Fruit fly (Drosophila melanogaster) whole organism, prepupa: Measurements from ENCODE around the gene CG32373.

Experiments
- CG10631 ChIP-seq: fragments of 200-800 bp; sonication (Bioruptor generic); optimal IDR thresholded peaks from 2 replicates; lab custom pipeline; 2016; ENCODE audit warnings: missing biosample characterization, missing genetic modification characterization
- CG10669 ChIP-seq: fragments of 200-800 bp; sonication (Bioruptor generic); optimal IDR thresholded peaks from 3 replicates; lab custom pipeline; 2018; ENCODE audit warnings: missing biosample characterization, mild to moderate bottlenecking, missing genetic modification characterization, moderate library complexity
- CG11294 ChIP-seq: fragments of 200-800 bp; sonication (Bioruptor generic); IDR thresholded peaks from 2 replicates; pipeline ENCODE4 v1.3.6; 2022; ENCODE audit warnings: missing biosample characterization, missing genetic modification characterization
- CG11762 ChIP-seq: fragments of 200-800 bp; sonication (Bioruptor generic); optimal IDR thresholded peaks from 3 replicates; lab custom pipeline; 2016; ENCODE audit warnings: missing biosample characterization, missing genetic modification characterization; ENCODE audit not compliant: insufficient read depth
- CG11902 ChIP-seq: fragments of 200-800 bp; sonication (Bioruptor generic); optimal IDR thresholded peaks from 3 replicates; lab custom pipeline; 2016; ENCODE audit warnings: missing biosample characterization, missing genetic modification characterization
- CG15336 ChIP-seq: fragments of 200-800 bp; sonication (Bioruptor generic); IDR thresholded peaks from 2 replicates; pipeline ENCODE4 v1.3.6; 2022; ENCODE audit warnings: missing biosample characterization, missing genetic modification characterization
- CG1621 ChIP-seq: fragments of 200-800 bp; sonication (Bioruptor generic); optimal IDR thresholded peaks from 3 replicates; lab custom pipeline; 2018; ENCODE audit warnings: missing biosample characterization, mild to moderate bottlenecking, missing genetic modification characterization
- CG3032 ChIP-seq: fragments of 200-800 bp; optimal IDR thresholded peaks from 2 replicates; lab custom pipeline; 2019; ENCODE audit warnings: missing biosample characterization, mild to moderate bottlenecking, missing genetic modification characterization, moderate library complexity
- CG32006 ChIP-seq: fragments of 200-800 bp; sonication (Bioruptor generic); optimal IDR thresholded peaks from 3 replicates; lab custom pipeline; 2017; ENCODE audit warnings: missing biosample characterization, mild to moderate bottlenecking, missing genetic modification characterization
- CG34406 ChIP-seq: fragments of 200-800 bp; sonication (Bioruptor generic); optimal IDR thresholded peaks from 3 replicates; lab custom pipeline; 2016; ENCODE audit warnings: missing biosample characterization, missing genetic modification characterization
- CG6163 ChIP-seq: fragments of 200-800 bp; sonication (Bioruptor generic); IDR thresholded peaks from 3 replicates; pipeline ENCODE4 v1.3.6; 2022; ENCODE audit warnings: missing biosample characterization, missing genetic modification characterization
- CG6276 ChIP-seq: fragments of 200-800 bp; sonication (Bioruptor generic); optimal IDR thresholded peaks from 2 replicates; lab custom pipeline; 2017; ENCODE audit warnings: missing biosample characterization, mild to moderate bottlenecking, missing genetic modification characterization
- CG6808 ChIP-seq: fragments of 200-800 bp; sonication (Bioruptor generic); optimal IDR thresholded peaks from 3 replicates; lab custom pipeline; 2017; ENCODE audit warnings: missing biosample characterization, missing genetic modification characterization, mild to moderate bottlenecking, moderate library complexity, missing genetic modification reagents
- CG9139 ChIP-seq: fragments of 200-800 bp; sonication (Bioruptor generic); optimal IDR thresholded peaks from 3 replicates; lab custom pipeline; 2017; ENCODE audit warnings: missing biosample characterization, mild to moderate bottlenecking, missing genetic modification characterization
- Eip75B ChIP-seq: fragments of 200-800 bp; sonication (Bioruptor generic); optimal IDR thresholded peaks from 3 replicates; lab custom pipeline; 2016; ENCODE audit warnings: missing biosample characterization, missing genetic modification characterization
- Eip93F ChIP-seq: fragments of 200-800 bp; sonication (Bioruptor generic); optimal IDR thresholded peaks from 2 replicates; lab custom pipeline; 2016; ENCODE audit warnings: missing biosample characterization, mild to moderate bottlenecking, missing genetic modification characterization
- Gug ChIP-seq: fragments of 200-800 bp; sonication (Bioruptor generic); IDR thresholded peaks from 2 replicates; pipeline ENCODE4 v1.3.6; 2022; ENCODE audit warnings: missing biosample characterization, missing genetic modification characterization
- Hr38 ChIP-seq: sonication (Bioruptor generic); optimal IDR thresholded peaks from 2 replicates; lab custom pipeline; 2016; ENCODE audit warnings: missing biosample characterization, missing genetic modification characterization
- Hr39 ChIP-seq: fragments of 200-800 bp; sonication (Bioruptor generic); optimal IDR thresholded peaks from 2 replicates; lab custom pipeline; 2016; ENCODE audit warnings: missing biosample characterization, missing genetic modification characterization
- Hr4 ChIP-seq: fragments of 200-800 bp; sonication (Bioruptor generic); optimal IDR thresholded peaks from 3 replicates; lab custom pipeline; 2016; ENCODE audit warnings: missing biosample characterization, missing genetic modification characterization
- Lpt ChIP-seq: fragments of 200-800 bp; sonication (Bioruptor generic); optimal IDR thresholded peaks from 3 replicates; lab custom pipeline; 2016; ENCODE audit warnings: missing biosample characterization, missing genetic modification characterization
- OdsH ChIP-seq: fragments of 200-800 bp; sonication (Bioruptor generic); optimal IDR thresholded peaks from 3 replicates; lab custom pipeline; 2016; ENCODE audit warnings: missing biosample characterization, missing genetic modification characterization
- Smox ChIP-seq: fragments of 200-800 bp; sonication (Bioruptor generic); optimal IDR thresholded peaks from 3 replicates; lab custom pipeline; 2016; ENCODE audit warnings: missing biosample characterization, missing genetic modification characterization
- Sox102F ChIP-seq: fragments of 200-800 bp; sonication (Bioruptor generic); optimal IDR thresholded peaks from 2 replicates; lab custom pipeline; 2016; ENCODE audit warnings: missing biosample characterization, mild to moderate bottlenecking, missing genetic modification characterization
- achi ChIP-seq: fragments of 200-800 bp; sonication (Bioruptor generic); optimal IDR thresholded peaks from 3 replicates; lab custom pipeline; 2016; ENCODE audit warnings: missing biosample characterization, missing genetic modification characterization
- acj6 ChIP-seq: fragments of 200-800 bp; sonication (Bioruptor generic); optimal IDR thresholded peaks from 3 replicates; lab custom pipeline; 2016; ENCODE audit warnings: missing biosample characterization, missing genetic modification characterization
- cyc ChIP-seq: fragments of 200-800 bp; sonication (Bioruptor generic); optimal IDR thresholded peaks from 3 replicates; lab custom pipeline; 2016; ENCODE audit warnings: missing biosample characterization, missing genetic modification characterization
- dsx ChIP-seq: fragments of 200-800 bp; optimal IDR thresholded peaks from 3 replicates; lab custom pipeline; 2019; ENCODE audit warnings: missing biosample characterization, mild to moderate bottlenecking, missing genetic modification characterization, moderate library complexity; ENCODE audit not compliant: poor library complexity, severe bottlenecking
- esn ChIP-seq: fragments of 200-800 bp; sonication (Bioruptor generic); optimal IDR thresholded peaks from 2 replicates; lab custom pipeline; 2016; ENCODE audit warnings: missing biosample characterization, mild to moderate bottlenecking, missing genetic modification characterization, moderate library complexity
- fkh ChIP-seq: fragments of 200-800 bp; sonication (Bioruptor generic); optimal IDR thresholded peaks from 3 replicates; lab custom pipeline; 2017; ENCODE audit warnings: missing biosample characterization, mild to moderate bottlenecking, missing genetic modification characterization, moderate library complexity
- lz ChIP-seq: fragments of 200-800 bp; sonication (Bioruptor generic); optimal IDR thresholded peaks from 3 replicates; lab custom pipeline; 2016; ENCODE audit warnings: missing biosample characterization, missing genetic modification characterization
- salr ChIP-seq, 2 experiments: fragments of 200-800 bp; sonication (Bioruptor generic); optimal IDR thresholded peaks; 3 replicates each; lab custom pipeline; 2016 to 2018; ENCODE audit warnings: missing biosample characterization in 2 of 2, missing genetic modification characterization in 2 of 2, mild to moderate bottlenecking in 1 of 2
- ss ChIP-seq, 2 experiments: fragments of 200-800 bp; sonication (Bioruptor generic); optimal IDR thresholded peaks; 2 replicates in 1 of 2; 3 replicates in 1 of 2; lab custom pipeline; 2017 to 2018; ENCODE audit warnings: mild to moderate bottlenecking in 2 of 2, missing biosample characterization in 2 of 2, missing genetic modification characterization in 2 of 2, moderate library complexity in 1 of 2
- svp ChIP-seq: fragments of 200-800 bp; sonication (Bioruptor generic); peaks from one replicate; lab custom pipeline; 2016; ENCODE audit warnings: missing biosample characterization, missing genetic modification characterization
- topi ChIP-seq: fragments of 200-800 bp; sonication (Bioruptor generic); optimal IDR thresholded peaks from 3 replicates; lab custom pipeline; 2016; ENCODE audit warnings: missing biosample characterization, missing genetic modification characterization
- vri ChIP-seq: fragments of 200-800 bp; sonication (Bioruptor generic); optimal IDR thresholded peaks from 3 replicates; lab custom pipeline; 2016; ENCODE audit warnings: missing biosample characterization, mild to moderate bottlenecking, missing genetic modification characterization

Gene CG32373

DNA sequence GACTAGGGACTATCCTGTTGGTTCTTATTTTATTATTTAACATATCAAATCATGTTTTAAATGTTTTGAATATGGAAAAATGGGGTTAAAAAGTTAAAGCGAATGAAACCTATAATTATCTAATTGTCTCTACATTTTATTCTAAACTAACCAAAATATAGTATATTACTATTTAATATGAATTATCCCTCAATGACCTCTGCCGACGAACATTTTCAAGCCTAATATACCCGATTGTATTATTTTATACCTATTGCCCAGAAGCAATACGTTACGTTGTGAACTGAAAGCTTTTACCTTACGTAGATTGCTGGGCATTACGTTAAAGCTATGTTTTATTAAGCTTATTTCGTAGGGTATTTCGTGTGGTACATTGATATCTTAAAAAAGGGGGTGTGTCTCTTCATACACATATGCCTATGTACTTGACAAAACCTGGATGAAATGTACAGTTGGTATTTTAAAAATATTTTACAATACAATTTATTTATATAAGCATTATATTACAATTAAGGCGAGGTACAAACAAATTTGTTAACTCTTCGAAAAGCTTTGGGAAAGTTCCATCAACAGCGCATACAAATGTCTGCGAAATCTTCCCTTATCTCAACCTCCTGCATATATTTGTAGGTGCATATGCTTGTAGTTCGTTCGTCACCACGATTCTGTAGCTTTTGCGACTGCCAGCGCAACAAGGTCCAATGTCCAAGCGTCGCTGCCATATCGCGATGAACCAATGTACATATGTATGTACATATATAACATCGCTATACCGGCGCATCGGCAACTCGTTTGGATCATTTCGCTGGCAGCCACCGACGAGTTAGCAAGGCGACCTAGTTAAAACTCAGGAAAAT, 68.4 kb downstream of the CG32373 start, which contains the start of gene Mcad (continued):
- TF ChIP-seq dsx: peak; percentile 94
- TF ChIP-seq CG11294 (GFP tag; lab: Robert Waterston, UW): peak; percentile 91
- TF ChIP-seq CG6808: peak; percentile 92
- peak; percentile 97 for TF ChIP-seq Sox102F (GFP tag; lab: Kevin White, UChicago)
- peak; percentile 93 for TF ChIP-seq CG11762 (GFP tag; lab: Kevin White, UChicago)
- peak; percentile 99 for TF ChIP-seq CG32006
- peak; percentile 95 for TF ChIP-seq CG3032 (tag; lab: Kevin White, UChicago)
- TF ChIP-seq CG6276 (GFP tag; lab: Kevin White, UChicago): peak; percentile 96
- TF ChIP-seq Smox (GFP tag; lab: Kevin White, UChicago): peak; percentile 96
- TF ChIP-seq svp (GFP tag; lab: Kevin White, UChicago): peak; percentile 97
- peak; percentile 86 for TF ChIP-seq Gug (GFP tag; lab: Robert Waterston, UW)
- peak; percentile 94 for TF ChIP-seq CG15336
- TF ChIP-seq CG10631 (GFP tag; lab: Kevin White, UChicago): peak; percentile 96
- TF ChIP-seq cyc (GFP tag; lab: Kevin White, UChicago): peak; percentile 92
- TF ChIP-seq Hr38 (GFP tag; lab: Kevin White, UChicago): no peak
- peak; percentile 92 for TF ChIP-seq Eip75B (GFP tag; lab: Kevin White, UChicago)
- peak; percentile 92 to 97 for TF ChIP-seq salr (GFP tag; optimal IDR thresholded peaks at IDR 0.05; lab: Kevin White, UChicago)
- peak; percentile 94 for TF ChIP-seq vri (GFP tag; lab: Kevin White, UChicago)
- peak; percentile 91 for TF ChIP-seq CG10669 (GFP tag; lab: Kevin White, UChicago)
- peak; percentile 95 for TF ChIP-seq topi (GFP tag; lab: Kevin White, UChicago)
- peak; percentile 96 for TF ChIP-seq achi (GFP tag; lab: Kevin White, UChicago)
- TF ChIP-seq OdsH (GFP tag; lab: Kevin White, UChicago): peak; percentile 98
- peak; percentile 95 for TF ChIP-seq Lpt
- TF ChIP-seq fkh: peak; percentile 46
- TF ChIP-seq CG34406 (GFP tag; lab: Kevin White, UChicago): peak; percentile 98
- TF ChIP-seq Hr39 (GFP tag; lab: Kevin White, UChicago): peak; percentile 91
- TF ChIP-seq esn (GFP tag; lab: Kevin White, UChicago): peak; percentile 98
- TF ChIP-seq acj6 (GFP tag; lab: Kevin White, UChicago): peak; percentile 97
- peak; percentile 89 for TF ChIP-seq CG6163
- peak; percentile 92 for TF ChIP-seq CG11902
- peak; percentile 90 for TF ChIP-seq CG1621 (tag; lab: Kevin White, UChicago)

DNA sequence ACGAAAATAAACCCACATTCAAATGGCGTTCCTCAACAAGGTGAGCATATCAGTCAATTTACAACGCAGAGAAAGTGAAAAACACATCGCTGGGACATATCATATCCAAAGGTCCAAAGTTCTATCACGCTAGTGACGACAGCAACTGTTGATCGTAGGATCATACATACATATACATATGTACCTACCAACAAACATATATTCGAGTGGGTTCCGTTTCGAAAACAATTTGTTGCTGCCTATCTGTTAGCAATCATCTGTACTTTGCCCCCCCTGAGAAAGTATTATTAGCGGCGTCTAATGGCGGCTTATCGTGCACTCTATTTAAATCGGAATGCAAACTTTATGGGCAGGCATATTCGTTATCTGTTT, 69.1 kb downstream of the CG32373 start:
- peak; percentile 38 for TF ChIP-seq CG9139 (GFP tag; lab: Kevin White, UChicago)
- TF ChIP-seq ss (GFP tag; optimal IDR thresholded peaks at IDR 0.05; lab: Kevin White, UChicago): peak; percentile 3 to 60
- 0 out of 2 replicates have a peak, but pooled peaks have one; percentile 5 for TF ChIP-seq CG15336
- no peak for TF ChIP-seq Hr4 (GFP tag; lab: Kevin White, UChicago)
- peak; percentile 10 for TF ChIP-seq CG6276 (GFP tag; lab: Kevin White, UChicago)
- TF ChIP-seq lz (GFP tag; lab: Kevin White, UChicago): no peak

dm6 chr3L:7721527-7721926, 71.2 kb downstream of the CG32373 start:
- TF ChIP-seq Eip93F (GFP tag; lab: Kevin White, UChicago) (peak; percentile 72), salr (GFP tag; optimal IDR thresholded peaks at IDR 0.05; lab: Kevin White, UChicago) (no peak)
